Worm (Caenorhabditis elegans) whole organism, early embryonic: Measurements from ENCODE around the gene clec-51.

ENCODE experiments used
- ama-1 ChIP-seq: fragments of 150-350 bp; optimal IDR thresholded peaks from 2 replicates; lab custom pipeline; 2014
- hnd-1 ChIP-seq: sonication (generic microtip); optimal IDR thresholded peaks from 2 replicates; lab custom pipeline; 2016; ENCODE audit warnings: missing genetic modification characterization, missing compliant biosample characterization
- scrt-1 ChIP-seq: fragments of 200-800 bp; sonication (Bioruptor generic); IDR thresholded peaks from 2 replicates; pipeline ENCODE4 v1.3.6; 2022; ENCODE audit warnings: missing genetic modification characterization, missing compliant biosample characterization

ce11 chrIV:8151721-8152120 lies 11.9 kb downstream of the clec-51 start:
- TF ChIP-seq scrt-1 (GFP tag; lab: Robert Waterston, UW) (no peak), ama-1 (no peak), hnd-1 (tag; lab: Kevin White, UChicago) (no peak)
